3 worm cellular contexts compared by ENCODE assay signal in the genomic region with DNA sequence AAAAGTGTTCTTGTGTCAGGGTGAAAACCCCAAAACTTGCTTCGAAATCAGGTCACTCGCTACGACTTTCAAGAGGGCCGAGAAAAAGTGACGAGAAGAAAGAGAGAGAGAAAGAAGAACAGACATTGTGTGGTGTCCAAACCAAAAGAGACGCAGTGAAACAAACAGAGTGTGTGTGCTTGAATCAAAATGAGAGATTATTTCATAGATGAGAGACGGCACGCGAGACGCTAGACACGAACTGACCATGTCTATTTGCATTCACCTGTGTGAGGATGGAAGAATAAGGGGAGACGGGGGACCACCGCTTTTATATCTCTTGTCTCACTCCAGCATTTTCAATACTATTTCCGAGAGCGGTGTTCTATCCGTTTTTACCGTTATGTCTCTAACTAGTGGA.
A peak's percentile ranks its signal among the peaks of the same experiment; 100 is the strongest.
TF ChIP-seq lines count a peak whose summit lies in the region.

No protein-coding gene starts in this region.

TF ChIP-seq in whole organism, L1 larva, 84 proteins besides CTCF, POLR2A, EP300 and RAD21 (continued from another document):
- no peak for TF ChIP-seq ces-1 (GFP tag; optimal IDR thresholded peaks at IDR 0.05; lab: Kevin White, UChicago)
- TF ChIP-seq zip-4 (GFP tag; optimal IDR thresholded peaks at IDR 0.05; lab: Kevin White, UChicago) = no peak
- peak; percentile 65 for TF ChIP-seq jun-1 (tag; optimal IDR thresholded peaks at IDR 0.05; lab: Kevin White, UChicago)
- no peak for TF ChIP-seq vab-15 (tag; optimal IDR thresholded peaks at IDR 0.05; lab: Kevin White, UChicago)
- TF ChIP-seq alr-1 (tag; optimal IDR thresholded peaks at IDR 0.05; lab: Kevin White, UChicago; ENCODE audit: borderline replicate concordance) = no peak
- peak; percentile 60 to 72 for TF ChIP-seq efl-1 (optimal IDR thresholded peaks at IDR 0.05; lab: Kevin White, UChicago)
- peak; percentile 16 to 94 for TF ChIP-seq efl-1 (GFP tag; optimal IDR thresholded peaks at IDR 0.05 in 1 of 2; lab: Kevin White, UChicago)
- TF ChIP-seq irx-1 (tag; optimal IDR thresholded peaks at IDR 0.05; lab: Kevin White, UChicago) = peak; percentile 45
- no peak for TF ChIP-seq sup-37 (GFP tag; optimal IDR thresholded peaks at IDR 0.05; lab: Kevin White, UChicago)
- TF ChIP-seq fkh-8 (tag; optimal IDR thresholded peaks at IDR 0.05; lab: Kevin White, UChicago) = peak; percentile 40
- peak in 2 of 6 experiments; percentile 72 to 83 for TF ChIP-seq elt-3 (tag; optimal IDR thresholded peaks at IDR 0.05; lab: Kevin White, UChicago)
- peak; percentile 15 for TF ChIP-seq nhr-237 (tag; optimal IDR thresholded peaks at IDR 0.05; lab: Kevin White, UChicago)
- TF ChIP-seq nhr-77 (tag; optimal IDR thresholded peaks at IDR 0.05; lab: Kevin White, UChicago) = peak; percentile 82
- peak; percentile 79 for TF ChIP-seq nhr-71 (tag; optimal IDR thresholded peaks at IDR 0.05; lab: Kevin White, UChicago)
- TF ChIP-seq lir-3 (tag; optimal IDR thresholded peaks at IDR 0.05; lab: Kevin White, UChicago; ENCODE audit: poor library complexity) = peak; percentile 24
- peak; percentile 42 to 75 for TF ChIP-seq lin-35 (GFP tag; optimal IDR thresholded peaks at IDR 0.05; lab: Kevin White, UChicago)
- no peak for TF ChIP-seq nhr-11 (tag; optimal IDR thresholded peaks at IDR 0.05; lab: Kevin White, UChicago)
- peak in 1 of 2 experiments; percentile 89 for TF ChIP-seq mdl-1 (tag; optimal IDR thresholded peaks at IDR 0.05; lab: Kevin White, UChicago)
- peak; percentile 61 for TF ChIP-seq mep-1 (tag; optimal IDR thresholded peaks at IDR 0.05; lab: Kevin White, UChicago)
- peak; percentile 49 for TF ChIP-seq nhr-90 (tag; optimal IDR thresholded peaks at IDR 0.05; lab: Kevin White, UChicago; ENCODE audit: poor library complexity)
- TF ChIP-seq nhr-19 (GFP tag; conservative IDR thresholded peaks at IDR 0.05; lab: Robert Waterston, UW) = peak; percentile 59
- peak; percentile 32 to 80 for TF ChIP-seq lsy-2 (tag; optimal IDR thresholded peaks at IDR 0.05; lab: Kevin White, UChicago)
- peak; percentile 62 for TF ChIP-seq swsn-7 (tag; optimal IDR thresholded peaks at IDR 0.05; lab: Kevin White, UChicago)
- TF ChIP-seq pax-3 (tag; optimal IDR thresholded peaks at IDR 0.05; lab: Kevin White, UChicago) = peak; percentile 65
- TF ChIP-seq mef-2 (tag; optimal IDR thresholded peaks at IDR 0.05; lab: Kevin White, UChicago) = peak; percentile 24
- peak; percentile 85 for TF ChIP-seq blmp-1 (tag; optimal IDR thresholded peaks at IDR 0.05; lab: Kevin White, UChicago)
- peak; percentile 48 for TF ChIP-seq snpc-4 (tag; optimal IDR thresholded peaks at IDR 0.05; lab: Kevin White, UChicago)
- no peak for TF ChIP-seq Y116A8C.19 (tag; optimal IDR thresholded peaks at IDR 0.05; lab: Kevin White, UChicago; ENCODE audit: borderline replicate concordance)
- TF ChIP-seq nhr-47 (tag; optimal IDR thresholded peaks at IDR 0.05; lab: Kevin White, UChicago) = peak; percentile 70
- no peak for TF ChIP-seq efl-3 (GFP tag; optimal IDR thresholded peaks at IDR 0.05; lab: Kevin White, UChicago)
- TF ChIP-seq nhr-85 (tag; lab: Kevin White, UChicago) = peak; percentile 94
- TF ChIP-seq C16A3.4 (tag; optimal IDR thresholded peaks at IDR 0.05; lab: Kevin White, UChicago) = peak; percentile 59
- peak; percentile 25 for TF ChIP-seq elt-2 (tag; optimal IDR thresholded peaks at IDR 0.05; lab: Kevin White, UChicago)
- TF ChIP-seq snu-23 (GFP tag; optimal IDR thresholded peaks at IDR 0.05; lab: Kevin White, UChicago) = peak; percentile 82
- peak; percentile 80 for TF ChIP-seq fos-1 (tag; optimal IDR thresholded peaks at IDR 0.05; lab: Kevin White, UChicago)
- peak; percentile 65 for TF ChIP-seq ceh-8 (GFP tag; optimal IDR thresholded peaks at IDR 0.05; lab: Kevin White, UChicago)
- TF ChIP-seq rnt-1 (tag; optimal IDR thresholded peaks at IDR 0.05; lab: Kevin White, UChicago) = peak; percentile 30
- TF ChIP-seq xbp-1 (tag; optimal IDR thresholded peaks at IDR 0.05; lab: Kevin White, UChicago) = peak; percentile 46
- TF ChIP-seq egl-13 (tag; optimal IDR thresholded peaks at IDR 0.05; lab: Kevin White, UChicago) = no peak
- TF ChIP-seq mab-9 (GFP tag; IDR thresholded peaks at IDR 0.05; lab: Robert Waterston, UW) = no peak

TF ChIP-seq in whole organism, L3 larva, 47 proteins besides CTCF, POLR2A, EP300 and RAD21 (continued from another document):
- peak; percentile 79 for TF ChIP-seq nfya-1 (tag; optimal IDR thresholded peaks at IDR 0.05; lab: Kevin White, UChicago; ENCODE audit: insufficient read depth)
- peak; percentile 90 for TF ChIP-seq nhr-23 (tag; optimal IDR thresholded peaks at IDR 0.05; lab: Kevin White, UChicago)
- no peak for TF ChIP-seq sea-2 (GFP tag; optimal IDR thresholded peaks at IDR 0.05; lab: Kevin White, UChicago)
- peak; percentile 93 for TF ChIP-seq pha-4 (tag; optimal IDR thresholded peaks at IDR 0.05; lab: Kevin White, UChicago)
- no peak for TF ChIP-seq ceh-82 (tag; optimal IDR thresholded peaks at IDR 0.05; lab: Kevin White, UChicago)
- no peak for TF ChIP-seq unc-39 (tag; optimal IDR thresholded peaks at IDR 0.05; lab: Kevin White, UChicago)
- no peak for TF ChIP-seq fos-1 (tag; optimal IDR thresholded peaks at IDR 0.05; lab: Kevin White, UChicago)
- TF ChIP-seq nhr-76 (tag; optimal IDR thresholded peaks at IDR 0.05; lab: Kevin White, UChicago) = no peak
- TF ChIP-seq elt-3 (tag; optimal IDR thresholded peaks at IDR 0.05; lab: Kevin White, UChicago) = peak in 1 of 3 experiments; percentile 18
- TF ChIP-seq nhr-237 (tag; optimal IDR thresholded peaks at IDR 0.05; lab: Kevin White, UChicago) = no peak
- TF ChIP-seq elt-2 (tag; optimal IDR thresholded peaks at IDR 0.05; lab: Kevin White, UChicago) = peak; percentile 55
- TF ChIP-seq egl-5 (tag; optimal IDR thresholded peaks at IDR 0.05; lab: Kevin White, UChicago) = no peak
- peak; percentile 49 for TF ChIP-seq snpc-4 (tag; optimal IDR thresholded peaks at IDR 0.05; lab: Kevin White, UChicago)
- TF ChIP-seq nhr-28 (tag; optimal IDR thresholded peaks at IDR 0.05; lab: Kevin White, UChicago) = no peak
- TF ChIP-seq zag-1 (tag; optimal IDR thresholded peaks at IDR 0.05; lab: Kevin White, UChicago) = no peak
- no peak for TF ChIP-seq nhr-77 (tag; optimal IDR thresholded peaks at IDR 0.05; lab: Kevin White, UChicago)
- peak; percentile 33 for TF ChIP-seq lin-15B (tag; optimal IDR thresholded peaks at IDR 0.05; lab: Kevin White, UChicago)
- TF ChIP-seq ztf-11 (tag; optimal IDR thresholded peaks at IDR 0.05; lab: Kevin White, UChicago) = no peak
- no peak for TF ChIP-seq nhr-12 (tag; optimal IDR thresholded peaks at IDR 0.05; lab: Kevin White, UChicago)
- TF ChIP-seq aly-2 (tag; optimal IDR thresholded peaks at IDR 0.05; lab: Kevin White, UChicago) = no peak
- peak; percentile 10 for TF ChIP-seq egl-27 (tag; optimal IDR thresholded peaks at IDR 0.05; lab: Kevin White, UChicago)
- no peak for TF ChIP-seq ama-1 (optimal IDR thresholded peaks at IDR 0.05; lab: Kevin White, UChicago)
- TF ChIP-seq lin-39 (tag; optimal IDR thresholded peaks at IDR 0.05; lab: Kevin White, UChicago) = peak; percentile 47
- TF ChIP-seq ceh-28 (tag; optimal IDR thresholded peaks at IDR 0.05; lab: Kevin White, UChicago) = peak; percentile 17
- no peak for TF ChIP-seq fkh-10 (GFP tag; optimal IDR thresholded peaks at IDR 0.05; lab: Kevin White, UChicago)
- TF ChIP-seq skn-1 (tag; optimal IDR thresholded peaks at IDR 0.05; lab: Kevin White, UChicago) = no peak
- no peak for TF ChIP-seq ztf-4 (tag; optimal IDR thresholded peaks at IDR 0.05; lab: Kevin White, UChicago)
- TF ChIP-seq mdl-1 (tag; optimal IDR thresholded peaks at IDR 0.05; lab: Kevin White, UChicago) = peak; percentile 62
- TF ChIP-seq tbx-2 (tag; optimal IDR thresholded peaks at IDR 0.05; lab: Kevin White, UChicago) = peak; percentile 1

TF ChIP-seq in whole organism, young adult, 124 proteins besides CTCF, POLR2A, EP300 and RAD21 (continued from another document):
- TF ChIP-seq cebp-1 (GFP tag; IDR thresholded peaks at IDR 0.05; lab: Robert Waterston, UW) = no peak
- peak; percentile 62 for TF ChIP-seq cebp-1 (tag; optimal IDR thresholded peaks at IDR 0.05; lab: Kevin White, UChicago)
- peak; percentile 1 for TF ChIP-seq tbp1 (GFP tag; optimal IDR thresholded peaks at IDR 0.05; lab: Kevin White, UChicago)
- peak; percentile 36; the same call in 1 of the 2 replicates for TF ChIP-seq mcd-1 (GFP tag; IDR thresholded peaks at IDR 0.05; lab: Robert Waterston, UW)
- no peak for TF ChIP-seq athp-1 (tag; optimal IDR thresholded peaks at IDR 0.05; lab: Kevin White, UChicago)
- TF ChIP-seq lin-26 (GFP tag; IDR thresholded peaks at IDR 0.05; lab: Robert Waterston, UW) = no peak
- TF ChIP-seq ztf-25 (GFP tag; IDR thresholded peaks at IDR 0.05; lab: Robert Waterston, UW) = no peak
- peak; percentile 71 for TF ChIP-seq ceh-27 (GFP tag; optimal IDR thresholded peaks at IDR 0.05; lab: Kevin White, UChicago)
- TF ChIP-seq madf-8 (GFP tag; conservative IDR thresholded peaks at IDR 0.05; lab: Robert Waterston, UW) = no peak
- TF ChIP-seq F33H1.4 (GFP tag; IDR thresholded peaks at IDR 0.05; lab: Robert Waterston, UW) = no peak
- no peak for TF ChIP-seq T26A5.8 (tag; optimal IDR thresholded peaks at IDR 0.05; lab: Kevin White, UChicago)
- no peak for TF ChIP-seq cebp-2 (GFP tag; IDR thresholded peaks at IDR 0.05; lab: Robert Waterston, UW)
- no peak for TF ChIP-seq snpc-1.3 (tag; optimal IDR thresholded peaks at IDR 0.05; lab: Kevin White, UChicago; ENCODE audit: insufficient read depth)
- TF ChIP-seq attf-3 (GFP tag; conservative IDR thresholded peaks at IDR 0.05; lab: Robert Waterston, UW) = no peak
- peak; percentile 22 for TF ChIP-seq attf-5 (GFP tag; optimal IDR thresholded peaks at IDR 0.05; lab: Kevin White, UChicago)
- no peak for TF ChIP-seq nhr-120 (GFP tag; IDR thresholded peaks at IDR 0.05; lab: Robert Waterston, UW)
- TF ChIP-seq efl-1 (GFP tag; optimal IDR thresholded peaks at IDR 0.05; lab: Kevin White, UChicago) = no peak
- no peak for TF ChIP-seq Y67H2A.10 (GFP tag; conservative IDR thresholded peaks at IDR 0.05; lab: Robert Waterston, UW)
- TF ChIP-seq nhr-90 (tag; optimal IDR thresholded peaks at IDR 0.05; lab: Kevin White, UChicago) = no peak
- TF ChIP-seq sdz-38 (tag; optimal IDR thresholded peaks at IDR 0.05; lab: Kevin White, UChicago) = no peak
- TF ChIP-seq bed-1 (GFP tag; IDR thresholded peaks at IDR 0.05; lab: Robert Waterston, UW) = no peak
- TF ChIP-seq nhr-80 (tag; optimal IDR thresholded peaks at IDR 0.05; lab: Kevin White, UChicago) = peak; percentile 58
- peak; percentile 22 for TF ChIP-seq K12H6.12 (tag; optimal IDR thresholded peaks at IDR 0.05; lab: Kevin White, UChicago)
- no peak for TF ChIP-seq F52B5.7 (tag; optimal IDR thresholded peaks at IDR 0.05; lab: Kevin White, UChicago)
- no peak for TF ChIP-seq ccch-3 (GFP tag; optimal IDR thresholded peaks at IDR 0.05; lab: Kevin White, UChicago)
- TF ChIP-seq aptf-3 (GFP tag; IDR thresholded peaks at IDR 0.05; lab: Robert Waterston, UW) = no peak
- no peak for TF ChIP-seq Y56A3A.18 (GFP tag; IDR thresholded peaks at IDR 0.05; lab: Robert Waterston, UW)
- no peak for TF ChIP-seq unc-130 (GFP tag; optimal IDR thresholded peaks at IDR 0.05; lab: Kevin White, UChicago)
- no peak for TF ChIP-seq zim-3 (tag; optimal IDR thresholded peaks at IDR 0.05; lab: Kevin White, UChicago)
- no peak for TF ChIP-seq pha-4 (tag; optimal IDR thresholded peaks at IDR 0.05; lab: Kevin White, UChicago)
- no peak for TF ChIP-seq C17E4.6 (GFP tag; IDR thresholded peaks at IDR 0.05; lab: Robert Waterston, UW)
- TF ChIP-seq fkh-3 (tag; optimal IDR thresholded peaks at IDR 0.05; lab: Kevin White, UChicago) = no peak
- TF ChIP-seq T07F8.4 (tag; optimal IDR thresholded peaks at IDR 0.05; lab: Kevin White, UChicago) = no peak
- TF ChIP-seq F57C9.4 (tag; optimal IDR thresholded peaks at IDR 0.05; lab: Kevin White, UChicago) = no peak
- no peak for TF ChIP-seq lir-1 (GFP tag; conservative IDR thresholded peaks at IDR 0.05; lab: Robert Waterston, UW)
- TF ChIP-seq akir-1 (GFP tag; optimal IDR thresholded peaks at IDR 0.05; lab: Kevin White, UChicago) = no peak
- TF ChIP-seq let-526 (GFP tag; IDR thresholded peaks at IDR 0.05; lab: Robert Waterston, UW) = no peak
- no peak for TF ChIP-seq ztf-22 (GFP tag; optimal IDR thresholded peaks at IDR 0.05; lab: Kevin White, UChicago)
- TF ChIP-seq snpc-4 (GFP tag; optimal IDR thresholded peaks at IDR 0.05; lab: Kevin White, UChicago) = no peak
- peak in 1 of 4 experiments; percentile 8 for TF ChIP-seq snpc-4 (tag; optimal IDR thresholded peaks at IDR 0.05; lab: Kevin White, UChicago)
- TF ChIP-seq tlf-1 (GFP tag; optimal IDR thresholded peaks at IDR 0.05; lab: Kevin White, UChicago) = no peak
